Fruit fly (Drosophila melanogaster) whole organism, embryonic: ENCODE measurements around the gene Best3.
A peak's percentile ranks its signal among the peaks of the same experiment; 100 is the strongest.

Experiments
- Ada2b ChIP-seq: fragments of 200-800 bp; sonication (Bioruptor generic); IDR thresholded peaks from 2 replicates; pipeline ENCODE4 v1.3.6; 2022; ENCODE audit warnings: missing biosample characterization, missing genetic modification characterization
- Awh ChIP-seq: fragments of 200-800 bp; sonication (Bioruptor generic); IDR thresholded peaks from 2 replicates; pipeline ENCODE4, ENCODE4 v1.3.6; 2022; ENCODE audit warnings: missing biosample characterization, missing genetic modification characterization
- BtbVII ChIP-seq: fragments of 200-800 bp; sonication (Bioruptor generic); optimal IDR thresholded peaks from 3 replicates; lab custom pipeline; 2017; ENCODE audit warnings: missing biosample characterization, mild to moderate bottlenecking, missing genetic modification characterization
- C15 ChIP-seq: fragments of 200-800 bp; sonication (Bioruptor generic); IDR thresholded peaks from 3 replicates; pipeline ENCODE4 v1.3.6; 2022; ENCODE audit warnings: missing biosample characterization, missing genetic modification characterization
- CG1024 ChIP-seq: fragments of 200-800 bp; sonication (Bioruptor generic); IDR thresholded peaks from 2 replicates; pipeline ENCODE4 v1.3.6; 2022; ENCODE audit warnings: missing biosample characterization, missing genetic modification characterization
- CG12659 ChIP-seq: fragments of 200-800 bp; sonication (Bioruptor generic); optimal IDR thresholded peaks from 3 replicates; lab custom pipeline; 2017; ENCODE audit warnings: mild to moderate bottlenecking, missing biosample characterization, missing genetic modification reagents, missing genetic modification characterization
- CG13296 ChIP-seq: fragments of 200-800 bp; sonication (Bioruptor generic); optimal IDR thresholded peaks from 3 replicates; lab custom pipeline; 2018; ENCODE audit warnings: missing biosample characterization, mild to moderate bottlenecking, missing genetic modification characterization
- CG13624 ChIP-seq: fragments of 200-800 bp; sonication (Bioruptor generic); optimal IDR thresholded peaks from 2 replicates; lab custom pipeline; 2016; ENCODE audit warnings: missing biosample characterization, missing genetic modification characterization
- CG15269 ChIP-seq: fragments of 200-800 bp; sonication (Bioruptor generic); optimal IDR thresholded peaks from 2 replicates; lab custom pipeline; 2018; ENCODE audit warnings: missing biosample characterization, mild to moderate bottlenecking, missing genetic modification characterization, moderate library complexity
- CG17361 ChIP-seq: fragments of 200-800 bp; sonication (Bioruptor generic); IDR thresholded peaks from 3 replicates; pipeline ENCODE4 v1.3.6; 2022; ENCODE audit warnings: missing biosample characterization, missing genetic modification characterization
- CG30020 ChIP-seq: fragments of 200-800 bp; optimal IDR thresholded peaks from 2 replicates; lab custom pipeline; 2019; ENCODE audit warnings: missing biosample characterization, mild to moderate bottlenecking, missing genetic modification characterization, moderate library complexity
- CG31388 ChIP-seq: fragments of 200-800 bp; sonication (Bioruptor generic); optimal IDR thresholded peaks from 2 replicates; lab custom pipeline; 2016; ENCODE audit warnings: missing biosample characterization, missing genetic modification characterization
- CG3163 ChIP-seq: fragments of 200-800 bp; sonication (Bioruptor generic); optimal IDR thresholded peaks from 3 replicates; lab custom pipeline; 2016; ENCODE audit warnings: missing biosample characterization, missing genetic modification characterization
- CG33213 ChIP-seq: fragments of 200-800 bp; sonication (Bioruptor generic); optimal IDR thresholded peaks from 3 replicates; lab custom pipeline; 2016; ENCODE audit warnings: missing biosample characterization, missing genetic modification characterization
- CG34376 ChIP-seq: fragments of 200-800 bp; sonication (Bioruptor generic); optimal IDR thresholded peaks from 2 replicates; lab custom pipeline; 2018; ENCODE audit warnings: missing biosample characterization, mild to moderate bottlenecking, missing genetic modification characterization
- CG42726 ChIP-seq: fragments of 200-800 bp; sonication (Bioruptor generic); IDR thresholded peaks from 2 replicates; pipeline ENCODE4 v1.3.6; 2022; ENCODE audit warnings: missing biosample characterization, missing genetic modification characterization; ENCODE audit not compliant: partially characterized antibody
- CG5180 ChIP-seq: fragments of 200-800 bp; sonication (Bioruptor generic); optimal IDR thresholded peaks from 3 replicates; lab custom pipeline; 2017; ENCODE audit warnings: missing biosample characterization, missing genetic modification characterization, mild to moderate bottlenecking, moderate library complexity, missing genetic modification reagents
- CG6791 ChIP-seq: fragments of 200-800 bp; sonication (Bioruptor generic); IDR thresholded peaks from 3 replicates; pipeline ENCODE4 v1.3.6; 2022; ENCODE audit warnings: missing biosample characterization, missing genetic modification characterization; ENCODE audit not compliant: partially characterized antibody
- CG9876 ChIP-seq: fragments of 200-800 bp; sonication (Bioruptor generic); optimal IDR thresholded peaks from 2 replicates; lab custom pipeline; 2016; ENCODE audit warnings: missing biosample characterization, missing genetic modification characterization
- CkIIα-i1 ChIP-seq: fragments of 200-800 bp; sonication (Bioruptor generic); IDR thresholded peaks from 2 replicates; pipeline ENCODE4 v1.3.6; 2022; ENCODE audit warnings: missing biosample characterization, missing genetic modification characterization
- Doc2 ChIP-seq: fragments of 200-800 bp; sonication (Bioruptor generic); IDR thresholded peaks from 2 replicates; pipeline ENCODE4 v1.3.6; 2022; ENCODE audit warnings: missing biosample characterization, missing genetic modification characterization
- Hand ChIP-seq: fragments of 200-800 bp; sonication (Bioruptor generic); optimal IDR thresholded peaks from 2 replicates; lab custom pipeline; 2017; ENCODE audit warnings: mild to moderate bottlenecking, missing biosample characterization, missing genetic modification reagents, missing genetic modification characterization
- HmgD ChIP-seq: fragments of 200-800 bp; sonication (Bioruptor generic); optimal IDR thresholded peaks from 3 replicates; lab custom pipeline; 2016; ENCODE audit warnings: missing biosample characterization, missing genetic modification characterization
- NC2α ChIP-seq: fragments of 200-800 bp; sonication (Bioruptor generic); optimal IDR thresholded peaks from 2 replicates; lab custom pipeline; 2016; ENCODE audit warnings: missing biosample characterization, missing genetic modification characterization
- Oaz ChIP-seq: fragments of 200-800 bp; sonication (Bioruptor generic); IDR thresholded peaks from 2 replicates; pipeline ENCODE4 v1.3.6; 2022; ENCODE audit warnings: missing biosample characterization, missing genetic modification characterization
- Spps ChIP-seq: fragments of 200-800 bp; sonication (Bioruptor generic); optimal IDR thresholded peaks from 2 replicates; lab custom pipeline; 2018; ENCODE audit warnings: missing biosample characterization, mild to moderate bottlenecking, missing genetic modification characterization
- Vsx1 ChIP-seq: fragments of 200-800 bp; sonication (Bioruptor generic); optimal IDR thresholded peaks from 2 replicates; lab custom pipeline; 2017; ENCODE audit warnings: missing biosample characterization, mild to moderate bottlenecking, missing genetic modification characterization, missing genetic modification reagents
- ara ChIP-seq: fragments of 200-800 bp; sonication (Bioruptor generic); IDR thresholded peaks from 2 replicates; pipeline ENCODE4 v1.3.6; 2022; ENCODE audit warnings: missing biosample characterization, missing genetic modification characterization
- ash1 ChIP-seq: fragments of 200-800 bp; sonication (Bioruptor generic); optimal IDR thresholded peaks from 2 replicates; lab custom pipeline; 2018; ENCODE audit warnings: missing biosample characterization, mild to moderate bottlenecking, missing genetic modification characterization
- bbx ChIP-seq: fragments of 200-800 bp; sonication (Bioruptor generic); IDR thresholded peaks from 2 replicates; pipeline ENCODE4 v1.3.6; 2022; ENCODE audit warnings: missing biosample characterization, missing genetic modification characterization; ENCODE audit not compliant: partially characterized antibody
- chinmo ChIP-seq: fragments of 200-800 bp; sonication (Bioruptor generic); IDR thresholded peaks from 4 replicates; pipeline ENCODE4 v1.3.6; 2022; ENCODE audit warnings: missing biosample characterization, missing genetic modification characterization; ENCODE audit not compliant: partially characterized antibody
- crol ChIP-seq: fragments of 200-800 bp; sonication (Bioruptor generic); IDR thresholded peaks from 2 replicates; pipeline ENCODE4 v1.3.6; 2022; ENCODE audit warnings: missing biosample characterization, missing genetic modification characterization
- crp ChIP-seq, 2 experiments: fragments of 200-800 bp; sonication (Bioruptor generic); optimal IDR thresholded peaks; 2 replicates in 1 of 2; 3 replicates in 1 of 2; lab custom pipeline; 2017; ENCODE audit warnings: missing biosample characterization in 2 of 2, missing genetic modification characterization in 2 of 2, mild to moderate bottlenecking in 1 of 2, moderate library complexity in 1 of 2
- dmrt99B ChIP-seq: fragments of 200-800 bp; sonication (Bioruptor generic); optimal IDR thresholded peaks from 2 replicates; lab custom pipeline; 2018; ENCODE audit warnings: missing biosample characterization, mild to moderate bottlenecking, missing genetic modification characterization, moderate library complexity
- dysf ChIP-seq: fragments of 200-800 bp; sonication (Bioruptor generic); IDR thresholded peaks from 3 replicates; pipeline ENCODE4 v1.3.6; 2022; ENCODE audit warnings: missing biosample characterization, missing genetic modification characterization
- exex ChIP-seq: fragments of 200-800 bp; sonication (Bioruptor generic); optimal IDR thresholded peaks from 4 replicates; lab custom pipeline; 2018; ENCODE audit warnings: missing biosample characterization, mild to moderate bottlenecking, missing genetic modification characterization, moderate library complexity
- fru ChIP-seq: fragments of >200 bp; optimal IDR thresholded peaks from 2 replicates; lab custom pipeline; 2017
- ftz-f1 ChIP-seq: fragments of 200-800 bp; sonication (Bioruptor generic); optimal IDR thresholded peaks from 2 replicates; lab custom pipeline; 2016; ENCODE audit warnings: missing biosample characterization, missing genetic modification characterization
- gem ChIP-seq: fragments of 200-800 bp; sonication (Bioruptor generic); optimal IDR thresholded peaks from 2 replicates; lab custom pipeline; 2019; ENCODE audit warnings: missing biosample characterization, mild to moderate bottlenecking, missing genetic modification characterization, moderate library complexity
- grn ChIP-seq: fragments of 200-800 bp; sonication (Bioruptor generic); optimal IDR thresholded peaks from 3 replicates; lab custom pipeline; 2017; ENCODE audit warnings: missing biosample characterization, missing genetic modification characterization
- hb ChIP-seq: fragments of 200-800 bp; sonication (Bioruptor generic); IDR thresholded peaks from 3 replicates; pipeline ENCODE4 v1.3.6; 2022; ENCODE audit warnings: missing biosample characterization, missing genetic modification characterization; ENCODE audit not compliant: partially characterized antibody
- lola ChIP-seq, 3 experiments: fragments of >200 bp in 2 of 3; fragments of 200-800 bp in 1 of 3; sonication (Bioruptor generic) in 1 of 3; optimal IDR thresholded peaks; 2 replicates each; lab custom pipeline; 2017 to 2019; ENCODE audit warnings: missing biosample characterization in 3 of 3, missing genetic modification characterization in 3 of 3, mild to moderate bottlenecking in 1 of 3, moderate library complexity in 1 of 3
- odd ChIP-seq: fragments of 200-800 bp; sonication (Bioruptor generic); optimal IDR thresholded peaks from 2 replicates; lab custom pipeline; 2017; ENCODE audit warnings: missing biosample characterization, mild to moderate bottlenecking, missing genetic modification characterization
- sd ChIP-seq: fragments of 200-800 bp; sonication (Bioruptor generic); optimal IDR thresholded peaks from 3 replicates; lab custom pipeline; 2018; ENCODE audit warnings: missing biosample characterization, mild to moderate bottlenecking, missing genetic modification characterization, moderate library complexity
- slbo ChIP-seq: fragments of 200-800 bp; sonication (Bioruptor generic); IDR thresholded peaks from 2 replicates; pipeline ENCODE4 v1.3.6; 2022; ENCODE audit warnings: missing biosample characterization, missing genetic modification characterization
- tna ChIP-seq: fragments of 200-800 bp; sonication (Bioruptor generic); IDR thresholded peaks from 2 replicates; pipeline ENCODE4 v1.3.6; 2022; ENCODE audit warnings: missing biosample characterization, missing genetic modification characterization; ENCODE audit not compliant: partially characterized antibody
- wek ChIP-seq: fragments of 200-800 bp; sonication (Bioruptor generic); optimal IDR thresholded peaks from 3 replicates; lab custom pipeline; 2018; ENCODE audit warnings: missing biosample characterization, mild to moderate bottlenecking, missing genetic modification characterization, moderate library complexity
- zfh2 ChIP-seq: fragments of 200-800 bp; sonication (Bioruptor generic); optimal IDR thresholded peaks from 2 replicates; lab custom pipeline; 2016; ENCODE audit warnings: missing biosample characterization, missing genetic modification characterization

The Best3 gene

dm6 chr3L:15311457-15312368, 9.1 kb upstream of the Best3 start (continued):
- TF ChIP-seq odd (GFP tag; lab: Kevin White, UChicago) (peak; percentile 46), CkIIα-i1 (GFP tag; lab: Robert Waterston, UW) (no peak), hb (GFP tag; lab: Robert Waterston, UW) (no peak), BtbVII (GFP tag; lab: Kevin White, UChicago) (no peak), Doc2 (GFP tag; lab: Robert Waterston, UW) (no peak), CG17361 (peak; percentile 83), CG12659 (GFP tag; lab: Kevin White, UChicago) (no peak), CG1024 (GFP tag; lab: Robert Waterston, UW) (no peak), C15 (GFP tag; lab: Robert Waterston, UW) (no peak), fru (lab: Kevin White, UChicago) (no peak), Vsx1 (GFP tag; lab: Kevin White, UChicago) (no peak), crol (GFP tag; lab: Robert Waterston, UW) (peak; percentile 25; the same call in 1 of the 2 replicates), slbo (GFP tag; lab: Robert Waterston, UW) (no peak), CG3163 (GFP tag; lab: Kevin White, UChicago) (no peak), NC2α (no peak), Oaz (GFP tag; lab: Robert Waterston, UW) (no peak), gem (tag; lab: Kevin White, UChicago) (peak; percentile 73), grn (no peak), Ada2b (GFP tag; lab: Robert Waterston, UW) (no peak; the same call in 1 of the 2 replicates), dmrt99B (tag; lab: Kevin White, UChicago) (peak; percentile 52), ftz-f1 (GFP tag; lab: Kevin White, UChicago) (no peak), sd (tag; lab: Kevin White, UChicago) (no peak), crp (GFP tag; optimal IDR thresholded peaks at IDR 0.05; lab: Kevin White, UChicago) (no peak), CG34376 (GFP tag; lab: Kevin White, UChicago) (no peak), lola (GFP tag; optimal IDR thresholded peaks at IDR 0.05; lab: Kevin White, UChicago) (peak in 1 of 3 experiments; percentile 84), chinmo (GFP tag; lab: Robert Waterston, UW) (no peak), ara (GFP tag; lab: Robert Waterston, UW) (peak; percentile 74), Awh (GFP tag; lab: Robert Waterston, UW) (peak; percentile 52; the same call in 1 of the 2 replicates), CG6791 (GFP tag; lab: Robert Waterston, UW) (no peak), zfh2 (no peak), HmgD (no peak), bbx (no peak), CG30020 (peak; percentile 15), ash1 (GFP tag; lab: Kevin White, UChicago) (no peak), exex (no peak), CG13624 (no peak), Spps (tag; lab: Kevin White, UChicago) (peak; percentile 74), CG5180 (GFP tag; lab: Kevin White, UChicago) (no peak), wek (GFP tag; lab: Kevin White, UChicago) (no peak), CG9876 (GFP tag; lab: Kevin White, UChicago) (no peak), Hand (GFP tag; lab: Kevin White, UChicago) (no peak), tna (GFP tag; lab: Robert Waterston, UW) (no peak), dysf (peak; percentile 40; the same call in 1 of the 3 replicates), CG42726 (GFP tag; lab: Robert Waterston, UW) (no peak), CG15269 (tag; lab: Kevin White, UChicago) (peak; percentile 37), CG31388 (no peak), CG13296 (GFP tag; lab: Kevin White, UChicago) (no peak), CG33213 (no peak)
